Fruit fly (Drosophila melanogaster) whole organism, embryonic: ENCODE measurements around the gene wdn.
A peak's percentile ranks its signal among the peaks of the same experiment; 100 is the strongest.

Experiments used
- CG10431 ChIP-seq: fragments of 200-800 bp; sonication (Bioruptor generic); optimal IDR thresholded peaks from 3 replicates; lab custom pipeline; 2018; ENCODE audit warnings: missing biosample characterization, mild to moderate bottlenecking, missing genetic modification characterization
- CG10543 ChIP-seq: fragments of 200-800 bp; sonication (Bioruptor generic); optimal IDR thresholded peaks from 3 replicates; lab custom pipeline; 2017; ENCODE audit warnings: missing biosample characterization, mild to moderate bottlenecking, missing genetic modification characterization, moderate library complexity
- CG11085 ChIP-seq: fragments of 200-800 bp; sonication (Bioruptor generic); IDR thresholded peaks from 2 replicates; pipeline ENCODE4 v1.3.6; 2022; ENCODE audit warnings: missing biosample characterization, missing genetic modification characterization
- CG1233 ChIP-seq: fragments of 200-800 bp; sonication (Bioruptor generic); optimal IDR thresholded peaks from 4 replicates; lab custom pipeline; 2018; ENCODE audit warnings: missing biosample characterization, mild to moderate bottlenecking, missing genetic modification characterization
- CG12769 ChIP-seq: fragments of 200-800 bp; sonication (Bioruptor generic); optimal IDR thresholded peaks from 2 replicates; lab custom pipeline; 2019; ENCODE audit warnings: missing biosample characterization, mild to moderate bottlenecking, missing genetic modification characterization, moderate library complexity
- CG13123 ChIP-seq: fragments of 200-800 bp; sonication (Bioruptor generic); optimal IDR thresholded peaks from 2 replicates; lab custom pipeline; 2016; ENCODE audit warnings: missing biosample characterization, missing genetic modification characterization
- CG13287 ChIP-seq: fragments of 200-800 bp; sonication (Bioruptor generic); IDR thresholded peaks from 2 replicates; pipeline ENCODE4 v1.3.6; 2022; ENCODE audit warnings: missing biosample characterization, missing genetic modification characterization; ENCODE audit not compliant: partially characterized antibody
- CG14014 ChIP-seq: fragments of 200-800 bp; sonication (Bioruptor generic); IDR thresholded peaks from 2 replicates; pipeline ENCODE4 v1.3.6; 2022; ENCODE audit warnings: missing biosample characterization, missing genetic modification characterization
- CG1603 ChIP-seq: fragments of 200-800 bp; sonication (Bioruptor generic); optimal IDR thresholded peaks from 2 replicates; lab custom pipeline; 2019; ENCODE audit warnings: missing biosample characterization, mild to moderate bottlenecking, missing genetic modification characterization, moderate library complexity
- CG2199 ChIP-seq: fragments of 200-800 bp; sonication (Bioruptor generic); IDR thresholded peaks from 3 replicates; pipeline ENCODE4 v1.3.6; 2022; ENCODE audit warnings: missing biosample characterization, missing genetic modification characterization
- CG42726 ChIP-seq: fragments of 200-800 bp; sonication (Bioruptor generic); IDR thresholded peaks from 2 replicates; pipeline ENCODE4 v1.3.6; 2022; ENCODE audit warnings: missing biosample characterization, missing genetic modification characterization; ENCODE audit not compliant: partially characterized antibody
- CG6272 ChIP-seq: fragments of 200-800 bp; sonication (Bioruptor generic); IDR thresholded peaks from 2 replicates; pipeline ENCODE4 v1.3.6; 2022; ENCODE audit warnings: missing biosample characterization, missing genetic modification characterization
- CG8765 ChIP-seq: fragments of 200-800 bp; sonication (Bioruptor generic); IDR thresholded peaks from 2 replicates; pipeline ENCODE4 v1.3.6; 2022; ENCODE audit warnings: missing biosample characterization, missing genetic modification characterization
- CG9932 ChIP-seq: fragments of 200-800 bp; sonication (Bioruptor generic); IDR thresholded peaks from 2 replicates; pipeline ENCODE4 v1.3.6; 2022; ENCODE audit warnings: missing biosample characterization, missing genetic modification characterization
- D19A ChIP-seq: fragments of 200-800 bp; optimal IDR thresholded peaks from 3 replicates; lab custom pipeline; 2019; ENCODE audit warnings: missing biosample characterization, mild to moderate bottlenecking, missing genetic modification characterization, moderate library complexity
- Drgx ChIP-seq: fragments of 200-800 bp; sonication (Bioruptor generic); IDR thresholded peaks from 2 replicates; pipeline ENCODE4 v1.3.6; 2022; ENCODE audit warnings: missing biosample characterization, missing genetic modification characterization
- HLH3B ChIP-seq: fragments of 200-800 bp; sonication (Bioruptor generic); IDR thresholded peaks from 2 replicates; pipeline ENCODE4 v1.3.6; 2022; ENCODE audit warnings: missing biosample characterization, missing genetic modification characterization
- HLHmδ ChIP-seq: fragments of 200-800 bp; sonication (Bioruptor generic); optimal IDR thresholded peaks from 2 replicates; lab custom pipeline; 2018; ENCODE audit warnings: missing biosample characterization, mild to moderate bottlenecking, missing genetic modification characterization, moderate library complexity
- Hey ChIP-seq: fragments of 200-800 bp; sonication (Bioruptor generic); optimal IDR thresholded peaks from 3 replicates; lab custom pipeline; 2018; ENCODE audit warnings: missing biosample characterization, mild to moderate bottlenecking, missing genetic modification characterization
- Lpt ChIP-seq: fragments of >200 bp; optimal IDR thresholded peaks from 2 replicates; lab custom pipeline; 2018; ENCODE audit warnings: missing biosample characterization, missing genetic modification characterization
- Med ChIP-seq: fragments of 200-800 bp; sonication (Bioruptor generic); peaks from one replicate; lab custom pipeline; 2016; ENCODE audit warnings: missing biosample characterization, missing genetic modification characterization, mild to moderate bottlenecking, inconsistent platforms, moderate library complexity
- Meics ChIP-seq: fragments of 200-800 bp; sonication (Bioruptor generic); optimal IDR thresholded peaks from 2 replicates; lab custom pipeline; 2017; ENCODE audit warnings: missing biosample characterization, mild to moderate bottlenecking, missing genetic modification characterization
- Poxn ChIP-seq: fragments of 200-800 bp; sonication (Bioruptor generic); IDR thresholded peaks from 2 replicates; pipeline ENCODE4 v1.3.6; 2022; ENCODE audit warnings: missing biosample characterization, missing genetic modification characterization
- Rfx ChIP-seq: fragments of 200-800 bp; sonication (Bioruptor generic); IDR thresholded peaks from 2 replicates; pipeline ENCODE4 v1.3.6; 2022; ENCODE audit warnings: missing biosample characterization, missing genetic modification characterization
- Sin3A ChIP-seq: fragments of >200 bp; optimal IDR thresholded peaks from 2 replicates; lab custom pipeline; 2018
- Ssrp ChIP-seq: fragments of 200-800 bp; sonication (Bioruptor generic); optimal IDR thresholded peaks from 2 replicates; lab custom pipeline; 2018; ENCODE audit warnings: missing biosample characterization, mild to moderate bottlenecking, missing genetic modification characterization, moderate library complexity
- Xbp1 ChIP-seq: fragments of 200-800 bp; sonication (Bioruptor generic); optimal IDR thresholded peaks from 3 replicates; lab custom pipeline; 2016; ENCODE audit warnings: missing biosample characterization, mild to moderate bottlenecking, missing genetic modification characterization
- ase ChIP-seq: fragments of 200-800 bp; sonication (Bioruptor generic); IDR thresholded peaks from 3 replicates; pipeline ENCODE4 v1.3.6; 2022; ENCODE audit warnings: missing biosample characterization, missing genetic modification characterization
- bigmax ChIP-seq: fragments of 200-800 bp; sonication (Bioruptor generic); optimal IDR thresholded peaks from 2 replicates; lab custom pipeline; 2018; ENCODE audit warnings: missing biosample characterization, mild to moderate bottlenecking, missing genetic modification characterization
- bsh ChIP-seq, 2 experiments: fragments of 200-800 bp; sonication (Bioruptor generic); optimal IDR thresholded peaks; 2 replicates each; lab custom pipeline; 2017 to 2018; ENCODE audit warnings: mild to moderate bottlenecking in 2 of 2, missing biosample characterization in 2 of 2, missing genetic modification characterization in 2 of 2, moderate library complexity in 1 of 2
- btn ChIP-seq: fragments of 200-800 bp; sonication (Bioruptor generic); optimal IDR thresholded peaks from 2 replicates; lab custom pipeline; 2016; ENCODE audit warnings: missing biosample characterization, missing genetic modification characterization
- crol ChIP-seq: fragments of 200-800 bp; sonication (Bioruptor generic); IDR thresholded peaks from 2 replicates; pipeline ENCODE4 v1.3.6; 2022; ENCODE audit warnings: missing biosample characterization, missing genetic modification characterization
- dimm ChIP-seq: fragments of 200-800 bp; sonication (Bioruptor generic); IDR thresholded peaks from 2 replicates; pipeline ENCODE4 v1.3.6; 2022; ENCODE audit warnings: missing biosample characterization, missing genetic modification characterization
- dmrt11E ChIP-seq: fragments of 200-800 bp; sonication (Bioruptor generic); optimal IDR thresholded peaks from 3 replicates; lab custom pipeline; 2018; ENCODE audit warnings: missing biosample characterization, mild to moderate bottlenecking, missing genetic modification characterization, moderate library complexity
- eyg ChIP-seq: fragments of 200-800 bp; sonication (Bioruptor generic); optimal IDR thresholded peaks from 3 replicates; lab custom pipeline; 2016; ENCODE audit warnings: missing biosample characterization, missing genetic modification characterization
- gem ChIP-seq: fragments of 200-800 bp; sonication (Bioruptor generic); optimal IDR thresholded peaks from 2 replicates; lab custom pipeline; 2019; ENCODE audit warnings: missing biosample characterization, mild to moderate bottlenecking, missing genetic modification characterization, moderate library complexity
- gsb ChIP-seq: fragments of 200-800 bp; sonication (Bioruptor generic); IDR thresholded peaks from 2 replicates; pipeline ENCODE4 v1.3.6; 2022; ENCODE audit warnings: missing biosample characterization, missing genetic modification characterization
- gsb-n ChIP-seq: fragments of 200-800 bp; sonication (Bioruptor generic); optimal IDR thresholded peaks from 3 replicates; lab custom pipeline; 2018; ENCODE audit warnings: missing biosample characterization, mild to moderate bottlenecking, missing genetic modification characterization
- ham ChIP-seq: fragments of 200-800 bp; sonication (Bioruptor generic); IDR thresholded peaks from 2 replicates; pipeline ENCODE4 v1.3.6; 2022; ENCODE audit warnings: missing biosample characterization, missing genetic modification characterization
- hb ChIP-seq: fragments of 200-800 bp; sonication (Bioruptor generic); IDR thresholded peaks from 3 replicates; pipeline ENCODE4 v1.3.6; 2022; ENCODE audit warnings: missing biosample characterization, missing genetic modification characterization; ENCODE audit not compliant: partially characterized antibody
- lbe ChIP-seq: fragments of 200-800 bp; sonication (Bioruptor generic); optimal IDR thresholded peaks from 2 replicates; lab custom pipeline; 2016; ENCODE audit warnings: missing biosample characterization, mild to moderate bottlenecking, missing genetic modification characterization
- lola ChIP-seq, 3 experiments: fragments of >200 bp in 2 of 3; fragments of 200-800 bp in 1 of 3; sonication (Bioruptor generic) in 1 of 3; optimal IDR thresholded peaks; 2 replicates each; lab custom pipeline; 2017 to 2019; ENCODE audit warnings: missing biosample characterization in 3 of 3, missing genetic modification characterization in 3 of 3, mild to moderate bottlenecking in 1 of 3, moderate library complexity in 1 of 3
- nerfin-1 ChIP-seq: fragments of 200-800 bp; sonication (Bioruptor generic); optimal IDR thresholded peaks from 3 replicates; lab custom pipeline; 2019; ENCODE audit warnings: missing biosample characterization, mild to moderate bottlenecking, missing genetic modification characterization, moderate library complexity
- nom ChIP-seq: fragments of 200-800 bp; sonication (Bioruptor generic); optimal IDR thresholded peaks from 2 replicates; lab custom pipeline; 2017; ENCODE audit warnings: missing biosample characterization, missing genetic modification characterization, mild to moderate bottlenecking, moderate library complexity, missing genetic modification reagents
- ranshi ChIP-seq: fragments of 200-800 bp; sonication (Bioruptor generic); IDR thresholded peaks from 2 replicates; pipeline ENCODE4 v1.3.6; 2022; ENCODE audit warnings: missing biosample characterization, missing genetic modification characterization
- row ChIP-seq: fragments of 200-800 bp; sonication (Bioruptor generic); IDR thresholded peaks from 3 replicates; pipeline ENCODE4 v1.3.6; 2022; ENCODE audit warnings: missing biosample characterization, missing genetic modification characterization
- usp ChIP-seq: fragments of >200 bp; optimal IDR thresholded peaks from 2 replicates; lab custom pipeline; 2017; ENCODE audit warnings: missing biosample characterization, missing genetic modification characterization

Gene wdn

DNA sequence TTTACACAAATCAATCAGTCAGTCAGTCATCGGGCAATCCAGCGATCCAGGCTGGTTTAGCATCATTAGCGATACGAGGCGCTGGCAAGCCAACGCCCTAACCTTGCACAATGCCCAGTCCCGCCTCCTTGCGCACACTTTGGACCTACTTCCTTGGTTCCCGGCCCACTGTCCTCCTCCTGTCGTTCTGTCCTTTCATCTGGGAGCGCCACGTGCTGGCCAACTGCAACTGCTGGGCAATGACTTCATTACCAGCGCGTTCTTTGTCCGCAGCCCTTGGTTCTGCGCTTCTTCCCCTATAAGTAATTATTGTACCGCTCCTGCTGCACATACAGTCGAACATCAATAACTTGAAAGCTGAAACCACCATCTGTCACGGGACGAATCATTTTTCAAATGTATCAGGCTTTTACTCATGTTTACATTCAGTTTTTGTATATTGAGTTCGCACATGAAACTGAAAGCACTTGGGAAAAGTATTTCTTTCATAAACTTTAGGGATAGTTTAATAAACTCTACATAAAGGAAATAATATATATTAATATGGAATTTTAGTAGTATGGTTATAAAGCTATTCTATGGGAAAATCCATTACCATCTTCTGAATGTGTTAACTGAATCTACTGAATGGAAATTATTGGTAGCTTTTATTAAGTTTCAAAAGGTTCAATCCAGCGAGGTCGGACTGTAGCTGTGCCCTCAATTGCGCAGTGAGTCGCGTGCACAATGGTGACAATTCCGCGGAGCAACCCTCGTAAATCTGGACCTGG is 36.6 kb upstream of the wdn start (continued):
- TF ChIP-seq HLH3B (no peak), gsb-n (tag; lab: Kevin White, UChicago) (peak; percentile 35), Ssrp (peak; percentile 32), lola (GFP tag; optimal IDR thresholded peaks at IDR 0.05; lab: Kevin White, UChicago) (peak in 1 of 3 experiments; percentile 45), dmrt11E (peak; percentile 40)

DNA sequence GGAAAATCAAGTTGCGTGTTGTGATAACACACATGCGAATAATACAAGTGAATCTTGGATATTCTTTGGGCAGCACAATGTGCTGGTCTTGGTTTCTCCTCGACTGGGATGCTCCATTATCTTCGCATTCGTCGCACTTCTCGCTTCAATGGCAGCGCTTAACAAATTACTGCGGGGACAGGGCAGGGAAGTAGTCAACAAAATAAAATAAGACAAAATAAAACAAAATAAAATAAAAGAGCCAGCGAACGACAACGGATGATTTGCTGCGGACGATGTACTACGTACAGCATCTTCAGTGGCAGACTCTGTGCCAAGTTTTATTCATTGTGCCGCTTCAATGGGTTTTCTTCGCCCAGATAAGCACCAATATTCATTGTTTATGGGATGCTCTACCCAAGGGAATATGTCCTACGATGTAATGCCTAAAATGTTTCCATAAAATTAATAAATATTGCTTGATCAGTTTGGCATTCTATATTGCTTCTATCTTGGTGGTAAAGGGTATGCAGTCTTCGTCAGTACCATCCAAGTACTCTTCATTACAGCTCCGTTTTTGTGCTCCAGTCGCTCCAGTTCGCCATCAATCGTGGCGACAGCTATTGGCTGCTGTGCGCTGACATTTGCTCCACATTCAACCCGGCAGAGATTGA is 35.9 kb upstream of the wdn start:
- TF ChIP-seq CG11085 (GFP tag; lab: Robert Waterston, UW) (no peak), D19A (tag; lab: Kevin White, UChicago) (peak; percentile 90), Med (GFP tag; lab: Kevin White, UChicago) (peak; percentile 13), hb (GFP tag; lab: Robert Waterston, UW) (no peak), CG13123 (GFP tag; lab: Kevin White, UChicago) (no peak), Lpt (GFP tag; lab: Kevin White, UChicago) (no peak), Drgx (GFP tag; lab: Robert Waterston, UW) (0 out of 2 replicates have a peak, but pooled peaks have one; percentile 42), CG14014 (GFP tag; lab: Robert Waterston, UW) (no peak), CG10431 (GFP tag; lab: Kevin White, UChicago) (no peak), crol (GFP tag; lab: Robert Waterston, UW) (0 out of 2 replicates have a peak, but pooled peaks have one; percentile 23), btn (GFP tag; lab: Kevin White, UChicago) (no peak), usp (no peak), Meics (no peak), ranshi (no peak), row (peak; percentile 30; the same call in 1 of the 3 replicates), nom (GFP tag; lab: Kevin White, UChicago) (peak; percentile 91), CG2199 (GFP tag; lab: Robert Waterston, UW) (0 out of 3 replicates have a peak, but pooled peaks have one; percentile 25), Xbp1 (GFP tag; lab: Kevin White, UChicago) (no peak), Sin3A (lab: Kevin White, UChicago) (no peak), HLHmδ (GFP tag; lab: Kevin White, UChicago) (no peak), ase (GFP tag; lab: Robert Waterston, UW) (no peak), CG12769 (tag; lab: Kevin White, UChicago) (no peak), lbe (GFP tag; lab: Kevin White, UChicago) (no peak), CG6272 (GFP tag; lab: Robert Waterston, UW) (no peak), gem (tag; lab: Kevin White, UChicago) (peak; percentile 11), CG1233 (GFP tag; lab: Kevin White, UChicago) (no peak), CG42726 (GFP tag; lab: Robert Waterston, UW) (no peak), eyg (no peak), CG1603 (peak; percentile 4), CG8765 (GFP tag; lab: Robert Waterston, UW) (no peak), HLH3B (0 out of 2 replicates have a peak, but pooled peaks have one; percentile 11), bsh (GFP tag; optimal IDR thresholded peaks at IDR 0.05; lab: Kevin White, UChicago) (peak in 1 of 2 experiments; percentile 14)

DNA sequence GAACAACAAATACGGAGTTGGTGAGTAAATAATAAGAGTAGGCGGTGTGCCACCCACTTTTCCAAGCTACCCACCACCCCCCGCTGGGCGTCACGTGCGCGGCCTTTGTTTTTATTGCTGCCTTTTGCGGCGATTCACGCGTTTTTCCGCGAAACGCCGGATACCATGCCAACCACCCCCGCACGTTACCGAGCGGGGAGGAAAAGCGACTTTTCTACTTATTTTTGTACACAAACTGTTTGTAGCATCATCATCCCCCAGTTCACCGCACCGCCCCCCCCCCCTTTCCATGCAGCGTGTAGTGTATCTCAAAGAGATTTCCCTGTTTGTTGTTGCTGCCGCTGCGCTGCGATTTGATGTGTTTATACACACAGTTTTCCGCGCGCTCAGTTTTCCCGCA is 34.8 kb upstream of the wdn start:
- TF ChIP-seq CG10543: peak; percentile 25
- no peak for TF ChIP-seq Poxn
- TF ChIP-seq ham (GFP tag; lab: Robert Waterston, UW): no peak
- 0 out of 2 replicates have a peak, but pooled peaks have one; percentile 6 for TF ChIP-seq CG13287
- TF ChIP-seq Rfx (GFP tag; lab: Robert Waterston, UW): 0 out of 2 replicates have a peak, but pooled peaks have one; percentile 17
- no peak for TF ChIP-seq bigmax (GFP tag; lab: Kevin White, UChicago)
- no peak for TF ChIP-seq dimm (GFP tag; lab: Robert Waterston, UW)
- TF ChIP-seq Hey (tag; lab: Kevin White, UChicago): peak; percentile 95
- peak; percentile 17; the same call in 1 of the 2 replicates for TF ChIP-seq CG9932 (GFP tag; lab: Robert Waterston, UW)
- no peak for TF ChIP-seq Drgx (GFP tag; lab: Robert Waterston, UW)
- TF ChIP-seq nerfin-1 (tag; lab: Kevin White, UChicago): peak; percentile 61
- TF ChIP-seq gsb: 0 out of 2 replicates have a peak, but pooled peaks have one; percentile 10
- peak; percentile 48 for TF ChIP-seq Med (GFP tag; lab: Kevin White, UChicago)
